Worm (Caenorhabditis elegans) whole organism, L3 larva: ENCODE results near the gene ZK666.11.

Source experiments
- aly-2 ChIP-seq: fragments of 150-350 bp; optimal IDR thresholded peaks from 2 replicates; lab custom pipeline; 2014; ENCODE audit warnings: missing biosample characterization, missing genetic modification characterization
- ama-1 ChIP-seq: fragments of 150-350 bp; optimal IDR thresholded peaks from 2 replicates; lab custom pipeline; 2018
- ceh-28 ChIP-seq: fragments of 150-350 bp; optimal IDR thresholded peaks from 2 replicates; lab custom pipeline; 2014; ENCODE audit warnings: missing biosample characterization, missing genetic modification reagents, missing genetic modification characterization
- ceh-82 ChIP-seq: fragments of 150-350 bp; optimal IDR thresholded peaks from 2 replicates; lab custom pipeline; 2014; ENCODE audit warnings: missing biosample characterization, missing genetic modification characterization
- daf-12 ChIP-seq: fragments of 150-350 bp; optimal IDR thresholded peaks from 2 replicates; lab custom pipeline; 2014; ENCODE audit warnings: missing biosample characterization, missing genetic modification reagents, missing genetic modification characterization
- egl-5 ChIP-seq: fragments of 150-350 bp; optimal IDR thresholded peaks from 2 replicates; lab custom pipeline; 2017; ENCODE audit warnings: missing biosample characterization, missing genetic modification reagents, missing genetic modification characterization, inconsistent platforms
- elt-1 ChIP-seq: fragments of 150-350 bp; optimal IDR thresholded peaks from 2 replicates; lab custom pipeline; 2014; ENCODE audit warnings: missing biosample characterization, missing genetic modification characterization
- elt-2 ChIP-seq: sonication (generic microtip); optimal IDR thresholded peaks from 2 replicates; lab custom pipeline; 2016; ENCODE audit warnings: missing genetic modification reagents, mild to moderate bottlenecking, missing genetic modification characterization, missing compliant biosample characterization
- elt-3 ChIP-seq, 3 experiments: fragments of 150-350 bp in 1 of 3; sonication (generic microtip) in 2 of 3; optimal IDR thresholded peaks; 2 replicates in 2 of 3; 4 replicates in 1 of 3; lab custom pipeline; 2014 to 2017; ENCODE audit warnings: missing biosample characterization in 3 of 3, missing genetic modification characterization in 3 of 3
- eor-1 ChIP-seq, 2 experiments: fragments of 150-350 bp; optimal IDR thresholded peaks; 2 replicates each; lab custom pipeline; 2014 to 2018; ENCODE audit warnings: missing biosample characterization in 2 of 2, missing genetic modification characterization in 2 of 2
- fkh-10 ChIP-seq: sonication (generic microtip); optimal IDR thresholded peaks from 2 replicates; lab custom pipeline; 2017; ENCODE audit warnings: missing biosample characterization, missing genetic modification reagents, missing genetic modification characterization
- fkh-2 ChIP-seq: fragments of 150-350 bp; optimal IDR thresholded peaks from 2 replicates; lab custom pipeline; 2014; ENCODE audit warnings: missing biosample characterization, missing genetic modification reagents, missing genetic modification characterization
- fos-1 ChIP-seq: fragments of 150-350 bp; optimal IDR thresholded peaks from 2 replicates; lab custom pipeline; 2014; ENCODE audit warnings: missing biosample characterization, missing genetic modification characterization
- hmg-11 ChIP-seq: sonication (generic microtip); optimal IDR thresholded peaks from 2 replicates; lab custom pipeline; 2016; ENCODE audit warnings: missing genetic modification characterization, missing compliant biosample characterization
- jun-1 ChIP-seq: fragments of 150-350 bp; optimal IDR thresholded peaks from 2 replicates; lab custom pipeline; 2014; ENCODE audit warnings: missing biosample characterization, missing genetic modification reagents, missing genetic modification characterization
- lin-39 ChIP-seq: fragments of 150-350 bp; optimal IDR thresholded peaks from 2 replicates; lab custom pipeline; 2018; ENCODE audit warnings: missing biosample characterization, missing genetic modification reagents, missing genetic modification characterization
- lsy-12 ChIP-seq: sonication (generic microtip); optimal IDR thresholded peaks from 2 replicates; lab custom pipeline; 2016; ENCODE audit warnings: mild to moderate bottlenecking, missing genetic modification characterization, missing compliant biosample characterization
- mdl-1 ChIP-seq: fragments of 150-350 bp; optimal IDR thresholded peaks from 2 replicates; lab custom pipeline; 2014; ENCODE audit warnings: missing biosample characterization, missing genetic modification characterization
- mml-1 ChIP-seq: fragments of 150-350 bp; sonication (generic microtip); optimal IDR thresholded peaks from 3 replicates; lab custom pipeline; 2014; ENCODE audit warnings: missing biosample characterization, missing genetic modification characterization
- nfya-1 ChIP-seq: sonication (generic microtip); optimal IDR thresholded peaks from 2 replicates; lab custom pipeline; 2017; ENCODE audit warnings: missing genetic modification characterization, mild to moderate bottlenecking, missing compliant biosample characterization, antibody characterized with exemption, moderate library complexity; ENCODE audit not compliant: insufficient read depth
- nhr-11 ChIP-seq: fragments of 150-350 bp; optimal IDR thresholded peaks from 2 replicates; lab custom pipeline; 2014; ENCODE audit warnings: missing biosample characterization, missing genetic modification characterization
- nhr-23 ChIP-seq: fragments of 150-350 bp; optimal IDR thresholded peaks from 2 replicates; lab custom pipeline; 2014; ENCODE audit warnings: missing biosample characterization, missing genetic modification reagents, missing genetic modification characterization
- nhr-237 ChIP-seq: fragments of 150-350 bp; optimal IDR thresholded peaks from 2 replicates; lab custom pipeline; 2014; ENCODE audit warnings: missing biosample characterization, missing genetic modification characterization
- nhr-43 ChIP-seq: sonication (generic microtip); optimal IDR thresholded peaks from 2 replicates; lab custom pipeline; 2016; ENCODE audit warnings: mild to moderate bottlenecking, missing genetic modification characterization, missing compliant biosample characterization; ENCODE audit not compliant: poor library complexity, severe bottlenecking
- nhr-67 ChIP-seq: fragments of 150-350 bp; optimal IDR thresholded peaks from 2 replicates; lab custom pipeline; 2014; ENCODE audit warnings: missing biosample characterization, missing genetic modification characterization
- nhr-76 ChIP-seq: fragments of 150-350 bp; sonication (generic microtip); optimal IDR thresholded peaks from 5 replicates; lab custom pipeline; 2014; ENCODE audit warnings: missing biosample characterization, missing genetic modification characterization
- nhr-77 ChIP-seq: fragments of 150-350 bp; optimal IDR thresholded peaks from 2 replicates; lab custom pipeline; 2014; ENCODE audit warnings: missing biosample characterization, missing genetic modification characterization
- pha-4 ChIP-seq: fragments of 150-350 bp; optimal IDR thresholded peaks from 2 replicates; lab custom pipeline; 2014; ENCODE audit warnings: missing biosample characterization, missing genetic modification reagents, missing genetic modification characterization
- snpc-4 ChIP-seq: fragments of 150-350 bp; optimal IDR thresholded peaks from 2 replicates; lab custom pipeline; 2014; ENCODE audit warnings: missing biosample characterization, missing genetic modification characterization
- tbx-2 ChIP-seq: sonication (generic microtip); optimal IDR thresholded peaks from 2 replicates; lab custom pipeline; 2016; ENCODE audit warnings: mild to moderate bottlenecking, missing genetic modification characterization, missing compliant biosample characterization
- unc-39 ChIP-seq: sonication (generic microtip); optimal IDR thresholded peaks from 4 replicates; lab custom pipeline; 2017; ENCODE audit warnings: missing biosample characterization, missing genetic modification characterization
- unc-62 ChIP-seq: fragments of 150-350 bp; sonication (generic microtip); optimal IDR thresholded peaks from 4 replicates; lab custom pipeline; 2014; ENCODE audit warnings: missing biosample characterization, missing genetic modification reagents, missing genetic modification characterization
- zag-1 ChIP-seq: fragments of 150-350 bp; optimal IDR thresholded peaks from 2 replicates; lab custom pipeline; 2014; ENCODE audit warnings: missing biosample characterization, missing genetic modification characterization
- ztf-11 ChIP-seq: fragments of 150-350 bp; optimal IDR thresholded peaks from 2 replicates; lab custom pipeline; 2014; ENCODE audit warnings: missing biosample characterization, missing genetic modification characterization
- ztf-4 ChIP-seq: fragments of 150-350 bp; optimal IDR thresholded peaks from 2 replicates; lab custom pipeline; 2014; ENCODE audit warnings: missing biosample characterization, missing genetic modification characterization

Gene ZK666.11

DNA sequence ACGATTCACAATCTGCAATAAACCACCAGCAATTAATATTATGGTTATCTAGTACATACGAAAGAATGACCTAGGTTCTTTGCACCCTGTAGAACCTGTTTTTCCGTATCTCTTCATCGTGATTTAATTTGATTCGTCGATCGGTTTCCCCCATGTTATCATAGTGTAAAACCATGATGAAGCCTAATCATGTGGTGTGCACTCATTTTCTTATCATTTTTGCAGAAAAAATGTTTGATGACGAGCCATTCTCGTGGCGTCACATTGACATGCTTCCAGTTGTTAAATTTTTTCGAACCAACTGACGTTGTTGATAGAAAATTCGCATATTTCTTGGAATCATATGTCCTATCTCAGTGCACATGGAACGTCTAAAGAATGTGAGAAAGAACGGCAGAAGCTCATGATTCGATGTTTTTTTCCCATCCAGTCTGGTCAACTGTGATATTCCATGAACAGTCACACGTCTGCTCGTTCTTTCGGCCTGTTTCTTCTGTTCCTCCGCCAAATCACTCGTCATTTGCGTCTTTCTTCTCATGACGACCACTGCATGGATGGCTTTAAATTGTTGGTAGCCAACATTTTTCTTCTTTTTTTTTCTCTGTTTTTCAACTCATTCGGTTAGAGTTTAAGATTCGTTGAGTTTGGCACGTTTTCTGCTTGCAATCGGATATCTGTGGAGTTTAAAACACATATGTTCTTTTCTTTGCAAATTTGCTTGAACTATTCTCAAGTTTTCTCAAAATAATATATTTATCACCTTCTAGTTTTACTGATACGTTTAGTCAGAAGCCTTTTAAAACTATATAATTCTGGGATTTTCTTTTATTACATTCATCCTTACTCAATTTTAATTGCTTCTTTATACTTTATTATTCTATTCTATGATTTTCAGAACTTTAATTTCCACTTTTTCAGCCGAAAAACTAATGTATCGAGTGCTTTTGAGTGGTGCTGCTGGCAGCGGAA lies 34.7 kb upstream of the ZK666.11 start, which contains the start of gene ZK673.2 (continued):
- TF ChIP-seq mdl-1 (tag; lab: Kevin White, UChicago) (peak; percentile 39), elt-3 (tag; optimal IDR thresholded peaks at IDR 0.05; lab: Kevin White, UChicago) (peak; percentile 19 to 56 (median 50)), nfya-1 (tag; lab: Kevin White, UChicago) (peak; percentile 28)

DNA sequence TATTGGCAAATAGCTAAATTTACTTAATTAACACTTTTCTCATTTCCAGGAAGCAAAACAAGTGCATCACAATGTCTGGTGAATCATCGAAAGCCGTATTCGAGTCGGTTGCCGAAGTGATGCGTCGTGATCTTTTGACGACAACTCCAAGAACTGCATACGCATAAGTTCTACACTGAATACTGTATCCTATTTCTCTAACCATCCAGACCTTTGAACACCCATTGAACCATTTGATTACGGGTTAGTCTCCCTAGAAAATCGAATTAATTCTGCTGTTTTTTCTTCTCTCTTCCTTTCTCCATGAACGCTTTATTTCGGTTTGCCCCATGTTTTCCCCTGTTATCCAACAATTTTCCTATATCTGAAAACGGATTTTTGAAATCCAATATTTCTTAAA lies 32.6 kb upstream of the ZK666.11 start, which contains the start of gene lin-56:
lin-56 (plus strand) TSS at position 301 of the 400 bp plus-strand sequence.
- TF ChIP-seq snpc-4 (tag; lab: Kevin White, UChicago) (no peak), nhr-23 (tag; lab: Kevin White, UChicago) (no peak), ceh-82 (tag; lab: Kevin White, UChicago) (no peak)

DNA sequence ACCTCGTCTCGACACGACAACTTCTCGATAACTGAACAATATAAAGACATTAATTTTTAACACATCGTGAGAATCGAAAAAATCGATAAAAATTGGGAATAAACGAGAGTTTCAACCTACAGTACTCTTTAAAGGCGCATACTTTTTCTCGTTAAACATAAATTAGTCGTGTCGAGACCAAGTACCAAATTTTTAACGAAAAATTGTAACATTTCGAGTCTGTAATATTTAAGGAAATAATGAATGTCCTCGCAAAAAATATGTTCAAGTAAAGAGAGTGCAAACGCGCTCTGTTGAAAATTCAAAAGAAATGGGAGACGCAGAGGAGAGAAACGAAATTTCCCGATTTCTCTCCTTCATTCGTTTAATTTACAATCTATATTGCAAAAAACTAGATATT lies 32.0 kb upstream of the ZK666.11 start:
- TF ChIP-seq nhr-23 (tag; lab: Kevin White, UChicago) (no peak), nhr-67 (tag; lab: Kevin White, UChicago) (no peak), lin-39 (tag; lab: Kevin White, UChicago) (no peak), ceh-28 (tag; lab: Kevin White, UChicago) (peak; percentile 30), daf-12 (no peak), pha-4 (tag; lab: Kevin White, UChicago) (peak; percentile 55), fkh-2 (no peak), nhr-43 (tag; lab: Kevin White, UChicago) (peak; percentile 55), nfya-1 (tag; lab: Kevin White, UChicago) (no peak), unc-39 (no peak), ama-1 (lab: Kevin White, UChicago) (peak; percentile 86), jun-1 (peak; percentile 48), elt-2 (tag; lab: Kevin White, UChicago) (peak; percentile 25), ztf-4 (tag; lab: Kevin White, UChicago) (peak; percentile 58), lsy-12 (tag; lab: Kevin White, UChicago) (peak; percentile 62)

DNA sequence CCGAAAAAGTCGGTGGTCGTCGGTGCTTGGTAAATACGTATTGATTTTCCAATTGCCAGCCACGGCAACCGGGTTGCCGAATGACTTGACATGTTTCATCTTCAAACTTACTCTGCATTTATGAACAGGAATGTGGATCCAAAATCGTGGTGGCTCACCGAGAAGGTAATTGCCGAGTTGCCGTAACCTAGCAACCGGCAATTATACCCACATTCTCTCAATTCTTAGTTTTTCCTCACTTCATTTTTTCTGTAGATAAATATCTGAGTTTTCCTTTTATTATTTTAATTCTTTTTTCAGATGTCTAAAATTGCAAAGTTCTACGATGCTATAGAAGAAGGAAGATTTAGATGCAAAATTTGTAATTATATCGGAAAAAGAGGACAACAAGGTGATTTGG lies 29.7 kb upstream of the ZK666.11 start, which contains the start of gene ZK673.4:
ZK673.4 (plus strand) TSS at position 301 of the 400 bp plus-strand sequence.
- TF ChIP-seq tbx-2 (tag; lab: Kevin White, UChicago) (no peak), nhr-76 (tag; lab: Kevin White, UChicago) (no peak), elt-1 (no peak), aly-2 (tag; lab: Kevin White, UChicago) (no peak), snpc-4 (tag; lab: Kevin White, UChicago) (no peak), hmg-11 (tag; lab: Kevin White, UChicago) (no peak), elt-2 (tag; lab: Kevin White, UChicago) (no peak), ztf-11 (tag; lab: Kevin White, UChicago) (no peak), zag-1 (tag; lab: Kevin White, UChicago) (no peak), nhr-77 (tag; lab: Kevin White, UChicago) (no peak), eor-1 (tag; optimal IDR thresholded peaks at IDR 0.05; lab: Kevin White, UChicago) (no peak), nhr-237 (tag; lab: Kevin White, UChicago) (no peak), jun-1 (no peak), nfya-1 (tag; lab: Kevin White, UChicago) (no peak), ztf-4 (tag; lab: Kevin White, UChicago) (no peak), ceh-82 (tag; lab: Kevin White, UChicago) (no peak), nhr-11 (no peak), fkh-10 (GFP tag; lab: Kevin White, UChicago) (no peak), fos-1 (no peak)
- TF ChIP-seq, all 47 proteins: peak for 0

DNA sequence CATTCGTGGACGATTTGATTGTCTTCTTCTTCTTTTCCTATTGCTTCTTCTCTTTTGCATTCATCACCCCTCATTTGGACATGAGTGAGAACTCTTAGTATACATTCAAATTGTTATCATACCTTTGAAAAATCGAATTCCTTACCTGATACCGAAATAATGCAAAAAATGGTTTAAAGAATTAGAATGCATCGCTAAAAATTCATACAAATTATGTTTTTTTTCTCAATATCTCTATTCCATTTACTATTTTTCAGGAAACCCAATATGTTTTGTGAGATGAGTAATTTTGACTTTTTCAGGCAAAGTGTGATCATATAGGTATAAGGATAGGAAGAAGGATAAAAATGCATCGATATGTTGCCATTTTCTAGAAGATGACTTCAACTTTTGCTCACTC lies 25.3 kb upstream of the ZK666.11 start, which contains the start of gene ZK673.11:
ZK673.11 (plus strand) TSS at position 301 of the 400 bp plus-strand sequence.
- no peak for TF ChIP-seq nhr-67 (tag; lab: Kevin White, UChicago)
- no peak for TF ChIP-seq nhr-77 (tag; lab: Kevin White, UChicago)
- no peak for TF ChIP-seq mml-1
- TF ChIP-seq snpc-4 (tag; lab: Kevin White, UChicago) = no peak
- no peak for TF ChIP-seq nhr-11
- no peak for TF ChIP-seq daf-12
- no peak for TF ChIP-seq ceh-28 (tag; lab: Kevin White, UChicago)
- no peak for TF ChIP-seq lsy-12 (tag; lab: Kevin White, UChicago)
- no peak for TF ChIP-seq lin-39 (tag; lab: Kevin White, UChicago)
- TF ChIP-seq fkh-2 = no peak
- TF ChIP-seq egl-5 (tag; lab: Kevin White, UChicago) = no peak
- TF ChIP-seq aly-2 (tag; lab: Kevin White, UChicago) = no peak
- no peak for TF ChIP-seq unc-62 (GFP tag; lab: Kevin White, UChicago)
- TF ChIP-seq, all 47 proteins: peak for 0
